Fruit fly (Drosophila melanogaster) whole organism, embryonic: ENCODE data around the gene CG1494.
A peak's percentile ranks its signal among the peaks of the same experiment; 100 is the strongest.

Source experiments
- Atf6 ChIP-seq: fragments of 200-800 bp; sonication (Bioruptor generic); IDR thresholded peaks from 2 replicates; pipeline ENCODE4 v1.3.6; 2022; ENCODE audit warnings: missing biosample characterization, missing genetic modification characterization
- Bdp1 ChIP-seq: fragments of 200-800 bp; sonication (Bioruptor generic); optimal IDR thresholded peaks from 3 replicates; lab custom pipeline; 2016; ENCODE audit warnings: missing biosample characterization, missing genetic modification characterization
- Bgb ChIP-seq: fragments of 200-800 bp; sonication (Bioruptor generic); IDR thresholded peaks from 2 replicates; pipeline ENCODE4 v1.3.6; 2022; ENCODE audit warnings: missing biosample characterization, missing genetic modification characterization; ENCODE audit not compliant: partially characterized antibody
- CG10147 ChIP-seq: fragments of 200-800 bp; sonication (Bioruptor generic); optimal IDR thresholded peaks from 2 replicates; lab custom pipeline; 2019; ENCODE audit warnings: missing biosample characterization, mild to moderate bottlenecking, missing genetic modification characterization, moderate library complexity
- CG13123 ChIP-seq: fragments of 200-800 bp; sonication (Bioruptor generic); optimal IDR thresholded peaks from 2 replicates; lab custom pipeline; 2016; ENCODE audit warnings: missing biosample characterization, missing genetic modification characterization
- CG14441 ChIP-seq: fragments of 200-800 bp; sonication (Bioruptor generic); IDR thresholded peaks from 2 replicates; pipeline ENCODE4 v1.3.6; 2022; ENCODE audit warnings: missing biosample characterization, missing genetic modification characterization
- CG15073 ChIP-seq: fragments of 200-800 bp; sonication (Bioruptor generic); optimal IDR thresholded peaks from 2 replicates; lab custom pipeline; 2016; ENCODE audit warnings: missing biosample characterization, missing genetic modification characterization
- CG15601 ChIP-seq: fragments of 200-800 bp; sonication (Bioruptor generic); optimal IDR thresholded peaks from 3 replicates; lab custom pipeline; 2019; ENCODE audit warnings: missing biosample characterization, mild to moderate bottlenecking, missing genetic modification characterization, moderate library complexity
- CG17359 ChIP-seq: fragments of 200-800 bp; sonication (Bioruptor generic); optimal IDR thresholded peaks from 3 replicates; lab custom pipeline; 2018; ENCODE audit warnings: missing biosample characterization, mild to moderate bottlenecking, missing genetic modification characterization, moderate library complexity
- CG17802 ChIP-seq: fragments of 200-800 bp; sonication (Bioruptor generic); optimal IDR thresholded peaks from 2 replicates; lab custom pipeline; 2018; ENCODE audit warnings: missing biosample characterization, mild to moderate bottlenecking, missing genetic modification characterization, moderate library complexity
- CG17829 ChIP-seq: fragments of 200-800 bp; optimal IDR thresholded peaks from 2 replicates; lab custom pipeline; 2019; ENCODE audit warnings: missing biosample characterization, mild to moderate bottlenecking, missing genetic modification characterization, moderate library complexity
- CG31365 ChIP-seq: fragments of 200-800 bp; sonication (Bioruptor generic); optimal IDR thresholded peaks from 2 replicates; lab custom pipeline; 2018; ENCODE audit warnings: missing biosample characterization, mild to moderate bottlenecking, missing genetic modification characterization
- CG4328 ChIP-seq: fragments of 200-800 bp; sonication (Bioruptor generic); optimal IDR thresholded peaks from 3 replicates; lab custom pipeline; 2017; ENCODE audit warnings: missing biosample characterization, missing genetic modification reagents, missing genetic modification characterization
- CG43689 ChIP-seq: fragments of 200-800 bp; sonication (Bioruptor generic); IDR thresholded peaks from 2 replicates; pipeline ENCODE4 v1.3.6; 2022; ENCODE audit warnings: missing biosample characterization, missing genetic modification characterization
- CG7839 ChIP-seq: fragments of 200-800 bp; sonication (Bioruptor generic); optimal IDR thresholded peaks from 3 replicates; lab custom pipeline; 2018; ENCODE audit warnings: missing biosample characterization, mild to moderate bottlenecking, missing genetic modification characterization, moderate library complexity
- CG8281 ChIP-seq: fragments of 200-800 bp; sonication (Bioruptor generic); optimal IDR thresholded peaks from 2 replicates; lab custom pipeline; 2018; ENCODE audit warnings: missing biosample characterization, mild to moderate bottlenecking, missing genetic modification characterization, moderate library complexity
- Doc2 ChIP-seq: fragments of 200-800 bp; sonication (Bioruptor generic); IDR thresholded peaks from 2 replicates; pipeline ENCODE4 v1.3.6; 2022; ENCODE audit warnings: missing biosample characterization, missing genetic modification characterization
- Fer1 ChIP-seq: fragments of 200-800 bp; sonication (Bioruptor generic); optimal IDR thresholded peaks from 2 replicates; lab custom pipeline; 2017; ENCODE audit warnings: missing biosample characterization, mild to moderate bottlenecking, missing genetic modification characterization
- Kr ChIP-seq: fragments of 200-800 bp; sonication (Bioruptor generic); optimal IDR thresholded peaks from 2 replicates; lab custom pipeline; 2017; ENCODE audit warnings: missing biosample characterization, mild to moderate bottlenecking, missing genetic modification characterization
- NC2β ChIP-seq: fragments of 200-800 bp; sonication (Bioruptor generic); optimal IDR thresholded peaks from 2 replicates; lab custom pipeline; 2016; ENCODE audit warnings: missing biosample characterization, missing genetic modification characterization
- Nf-YA ChIP-seq: fragments of 200-800 bp; sonication (Bioruptor generic); IDR thresholded peaks from 2 replicates; pipeline ENCODE4 v1.3.6; 2022; ENCODE audit warnings: missing biosample characterization, missing genetic modification characterization
- Sox100B ChIP-seq: fragments of 200-800 bp; sonication (Bioruptor generic); optimal IDR thresholded peaks from 3 replicates; lab custom pipeline; 2018; ENCODE audit warnings: missing biosample characterization, mild to moderate bottlenecking, missing genetic modification characterization
- YL-1 ChIP-seq: fragments of 200-800 bp; sonication (Bioruptor generic); optimal IDR thresholded peaks from 3 replicates; lab custom pipeline; 2017; ENCODE audit warnings: missing biosample characterization, mild to moderate bottlenecking, missing genetic modification characterization
- ab ChIP-seq: fragments of 200-800 bp; sonication (Bioruptor generic); optimal IDR thresholded peaks from 2 replicates; lab custom pipeline; 2016; ENCODE audit warnings: missing biosample characterization, missing genetic modification characterization
- ap ChIP-seq: fragments of 200-800 bp; sonication (Bioruptor generic); IDR thresholded peaks from 2 replicates; pipeline ENCODE4 v1.3.6; 2022; ENCODE audit warnings: missing biosample characterization, missing genetic modification characterization
- ash1 ChIP-seq: fragments of 200-800 bp; sonication (Bioruptor generic); optimal IDR thresholded peaks from 2 replicates; lab custom pipeline; 2018; ENCODE audit warnings: missing biosample characterization, mild to moderate bottlenecking, missing genetic modification characterization
- bab2 ChIP-seq: fragments of 200-800 bp; sonication (Bioruptor generic); optimal IDR thresholded peaks from 2 replicates; lab custom pipeline; 2016; ENCODE audit warnings: missing biosample characterization, missing genetic modification characterization
- br ChIP-seq: fragments of >200 bp; optimal IDR thresholded peaks from 2 replicates; lab custom pipeline; 2017
- cad ChIP-seq: fragments of >200 bp; optimal IDR thresholded peaks from 2 replicates; lab custom pipeline; 2017; ENCODE audit warnings: missing biosample characterization, missing genetic modification characterization
- chif ChIP-seq, 2 experiments: fragments of 200-800 bp; sonication (Bioruptor generic); optimal IDR thresholded peaks; 3 replicates each; lab custom pipeline; 2016; ENCODE audit warnings: missing biosample characterization in 2 of 2, missing genetic modification characterization in 2 of 2
- chinmo ChIP-seq: fragments of 200-800 bp; sonication (Bioruptor generic); IDR thresholded peaks from 4 replicates; pipeline ENCODE4 v1.3.6; 2022; ENCODE audit warnings: missing biosample characterization, missing genetic modification characterization; ENCODE audit not compliant: partially characterized antibody
- ems ChIP-seq: fragments of 200-800 bp; sonication (Bioruptor generic); optimal IDR thresholded peaks from 3 replicates; lab custom pipeline; 2016; ENCODE audit warnings: missing biosample characterization, missing genetic modification characterization
- fd96Cb ChIP-seq: fragments of 200-800 bp; sonication (Bioruptor generic); optimal IDR thresholded peaks from 2 replicates; lab custom pipeline; 2018; ENCODE audit warnings: missing biosample characterization, mild to moderate bottlenecking, missing genetic modification characterization, moderate library complexity
- gem ChIP-seq: fragments of 200-800 bp; sonication (Bioruptor generic); optimal IDR thresholded peaks from 2 replicates; lab custom pipeline; 2019; ENCODE audit warnings: missing biosample characterization, mild to moderate bottlenecking, missing genetic modification characterization, moderate library complexity
- grn ChIP-seq: fragments of 200-800 bp; sonication (Bioruptor generic); optimal IDR thresholded peaks from 3 replicates; lab custom pipeline; 2017; ENCODE audit warnings: missing biosample characterization, missing genetic modification characterization
- lov ChIP-seq, 2 experiments: fragments of 200-800 bp in 1 of 2; fragments of >200 bp in 1 of 2; sonication (Bioruptor generic) in 1 of 2; IDR thresholded peaks in 1 of 2; optimal IDR thresholded peaks in 1 of 2; 2 replicates in 1 of 2; 3 replicates in 1 of 2; pipeline versions ENCODE4 v1.3.6 to Lab custom; 2017 to 2022; ENCODE audit warnings: missing biosample characterization in 1 of 2, missing genetic modification characterization in 1 of 2
- onecut ChIP-seq: fragments of 200-800 bp; sonication (Bioruptor generic); IDR thresholded peaks from 2 replicates; pipeline ENCODE4 v1.3.6; 2022; ENCODE audit warnings: missing biosample characterization, missing genetic modification characterization
- org-1 ChIP-seq: fragments of 200-800 bp; sonication (Bioruptor generic); optimal IDR thresholded peaks from 2 replicates; lab custom pipeline; 2017; ENCODE audit warnings: missing biosample characterization, missing genetic modification characterization
- prd ChIP-seq, 3 experiments: fragments of >200 bp in 2 of 3; fragments of 200-800 bp in 1 of 3; sonication (Bioruptor generic) in 1 of 3; optimal IDR thresholded peaks in 2 of 3; IDR thresholded peaks in 1 of 3; 2 replicates in 2 of 3; 3 replicates in 1 of 3; pipeline versions ENCODE4 v1.3.6 to Lab custom; 2017 to 2022; ENCODE audit warnings: missing biosample characterization in 1 of 3, missing genetic modification characterization in 1 of 3
- psq ChIP-seq: fragments of 200-800 bp; sonication (Bioruptor generic); optimal IDR thresholded peaks from 2 replicates; lab custom pipeline; 2017; ENCODE audit warnings: missing biosample characterization, missing genetic modification characterization
- ranshi ChIP-seq: fragments of 200-800 bp; sonication (Bioruptor generic); IDR thresholded peaks from 2 replicates; pipeline ENCODE4 v1.3.6; 2022; ENCODE audit warnings: missing biosample characterization, missing genetic modification characterization
- ro ChIP-seq: fragments of 200-800 bp; sonication (Bioruptor generic); IDR thresholded peaks from 2 replicates; pipeline ENCODE4 v1.3.6; 2022; ENCODE audit warnings: missing biosample characterization, missing genetic modification characterization
- run ChIP-seq: fragments of 200-800 bp; sonication (Bioruptor generic); optimal IDR thresholded peaks from 3 replicates; lab custom pipeline; 2018; ENCODE audit warnings: missing biosample characterization, mild to moderate bottlenecking, missing genetic modification characterization
- salm ChIP-seq: fragments of 200-800 bp; sonication (Bioruptor generic); optimal IDR thresholded peaks from 2 replicates; lab custom pipeline; 2018; ENCODE audit warnings: missing biosample characterization, mild to moderate bottlenecking, missing genetic modification characterization
- seq ChIP-seq: fragments of 200-800 bp; sonication (Bioruptor generic); IDR thresholded peaks from 2 replicates; pipeline ENCODE4 v1.3.6; 2022; ENCODE audit warnings: missing biosample characterization, missing genetic modification characterization
- slou ChIP-seq: fragments of 200-800 bp; sonication (Bioruptor generic); optimal IDR thresholded peaks from 3 replicates; lab custom pipeline; 2016; ENCODE audit warnings: missing biosample characterization, missing genetic modification characterization
- stc ChIP-seq: fragments of 200-800 bp; sonication (Bioruptor generic); IDR thresholded peaks from 2 replicates; pipeline ENCODE4 v1.3.6; 2022; ENCODE audit warnings: missing biosample characterization, missing genetic modification characterization
- toy ChIP-seq: fragments of 200-800 bp; sonication (Bioruptor generic); IDR thresholded peaks from 2 replicates; pipeline ENCODE4 v1.3.6; 2022; ENCODE audit warnings: missing biosample characterization, missing genetic modification characterization
- trh ChIP-seq: fragments of 200-800 bp; sonication (Bioruptor generic); optimal IDR thresholded peaks from 2 replicates; lab custom pipeline; 2016; ENCODE audit warnings: missing biosample characterization, missing genetic modification characterization
- vfl ChIP-seq: fragments of 200-800 bp; sonication (Bioruptor generic); optimal IDR thresholded peaks from 2 replicates; lab custom pipeline; 2016; ENCODE audit warnings: missing biosample characterization, missing genetic modification characterization
- yki ChIP-seq: fragments of >200 bp; optimal IDR thresholded peaks from 3 replicates; lab custom pipeline; 2018

The CG1494 gene

DNA sequence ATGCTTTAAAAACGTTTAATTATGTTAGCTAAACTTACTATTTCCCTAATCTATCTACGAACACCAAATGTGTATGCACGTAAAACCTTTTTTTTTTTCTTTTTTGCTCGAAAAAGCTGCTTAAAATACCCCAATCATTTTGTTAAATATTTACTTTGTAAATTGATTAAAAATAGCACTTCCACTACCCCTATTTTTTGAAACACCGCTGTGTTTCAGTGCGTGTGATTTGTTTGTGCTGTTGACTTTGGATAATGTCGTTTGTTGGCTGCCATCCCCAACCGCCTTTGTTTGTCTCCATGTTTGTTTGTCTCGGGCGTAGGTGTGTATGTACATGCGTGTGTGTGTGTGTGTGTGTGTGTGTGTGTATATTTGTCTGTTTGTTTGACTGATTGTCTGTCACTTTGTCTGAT, 43.3 kb upstream of the CG1494 start (continued):
- peak; percentile 42 for TF ChIP-seq salm (tag; lab: Kevin White, UChicago)
- 0 out of 2 replicates have a peak, but pooled peaks have one; percentile 17 for TF ChIP-seq CG43689 (GFP tag; lab: Robert Waterston, UW)
- peak; percentile 33 for TF ChIP-seq slou (GFP tag; lab: Kevin White, UChicago)
- no peak for TF ChIP-seq ap (GFP tag; lab: Robert Waterston, UW)
- TF ChIP-seq Sox100B (GFP tag; lab: Kevin White, UChicago) = peak; percentile 64
- no peak for TF ChIP-seq chinmo
- TF ChIP-seq onecut (GFP tag; lab: Robert Waterston, UW) = peak; percentile 33
- TF ChIP-seq cad (GFP tag; lab: Kevin White, UChicago) = no peak
- peak; percentile 46 for TF ChIP-seq Kr
- TF ChIP-seq ab (GFP tag; lab: Kevin White, UChicago) = no peak
- peak; percentile 13 for TF ChIP-seq CG13123 (GFP tag; lab: Kevin White, UChicago)
- no peak for TF ChIP-seq CG15073
- no peak for TF ChIP-seq CG10147
- TF ChIP-seq CG31365 = no peak
- TF ChIP-seq vfl = no peak
- no peak for TF ChIP-seq ash1
- TF ChIP-seq stc (GFP tag; lab: Robert Waterston, UW) = peak; percentile 38; the same call in 1 of the 2 replicates
- no peak for TF ChIP-seq CG14441
- peak; percentile 45 for TF ChIP-seq CG17359 (tag; lab: Kevin White, UChicago)
- peak; percentile 67 for TF ChIP-seq org-1 (GFP tag; lab: Kevin White, UChicago)
- TF ChIP-seq lov (optimal IDR thresholded peaks at IDR 0.05; lab: Kevin White, UChicago) = no peak
- 0 out of 3 replicates have a peak, but pooled peaks have one; percentile 48 for TF ChIP-seq lov (GFP tag; IDR thresholded peaks at IDR 0.05; lab: Robert Waterston, UW)
- peak; percentile 70 for TF ChIP-seq CG15601 (tag; lab: Kevin White, UChicago)
- no peak for TF ChIP-seq run
- TF ChIP-seq gem (tag; lab: Kevin White, UChicago) = peak; percentile 59
- peak; percentile 40 for TF ChIP-seq Bdp1 (GFP tag; lab: Kevin White, UChicago)
- no peak for TF ChIP-seq CG4328 (GFP tag; lab: Kevin White, UChicago)
- TF ChIP-seq bab2 (GFP tag; lab: Kevin White, UChicago) = peak; percentile 75
- TF ChIP-seq prd (optimal IDR thresholded peaks at IDR 0.05; lab: Kevin White, UChicago) = no peak
- no peak for TF ChIP-seq prd (GFP tag; IDR thresholded peaks at IDR 0.05; lab: Robert Waterston, UW)
- peak; percentile 27 for TF ChIP-seq YL-1 (GFP tag; lab: Kevin White, UChicago)
- peak; percentile 31 for TF ChIP-seq trh (GFP tag; lab: Kevin White, UChicago)
- TF ChIP-seq Atf6 (GFP tag; lab: Robert Waterston, UW) = no peak
- TF ChIP-seq CG17802 (tag; lab: Kevin White, UChicago) = peak; percentile 1
- TF ChIP-seq CG8281 = no peak
- TF ChIP-seq CG7839 (tag; lab: Kevin White, UChicago) = peak; percentile 66
- no peak for TF ChIP-seq Fer1
- no peak for TF ChIP-seq ro (GFP tag; lab: Robert Waterston, UW)
- no peak for TF ChIP-seq ems
- TF ChIP-seq toy = no peak
- TF ChIP-seq br (lab: Kevin White, UChicago) = no peak
- no peak for TF ChIP-seq Nf-YA (GFP tag; lab: Robert Waterston, UW)
- TF ChIP-seq ranshi = no peak
- TF ChIP-seq NC2β (GFP tag; lab: Kevin White, UChicago) = peak; percentile 38
- no peak for TF ChIP-seq yki
- TF ChIP-seq fd96Cb (tag; lab: Kevin White, UChicago) = peak; percentile 52
- no peak for TF ChIP-seq Doc2
- no peak for TF ChIP-seq CG17829 (tag; lab: Kevin White, UChicago)
- TF ChIP-seq chif (GFP tag; optimal IDR thresholded peaks at IDR 0.05; lab: Kevin White, UChicago) = peak in 1 of 2 experiments; percentile 58
- peak; percentile 9 for TF ChIP-seq psq (GFP tag; lab: Kevin White, UChicago)
- TF ChIP-seq Bgb (GFP tag; lab: Robert Waterston, UW) = no peak
- TF ChIP-seq grn (GFP tag; lab: Kevin White, UChicago) = peak; percentile 39
- no peak; the same call in 1 of the 2 replicates for TF ChIP-seq seq
